Fruit fly (Drosophila melanogaster): ENCODE data around the gene Rpn7.

The Rpn7 gene

DNA sequence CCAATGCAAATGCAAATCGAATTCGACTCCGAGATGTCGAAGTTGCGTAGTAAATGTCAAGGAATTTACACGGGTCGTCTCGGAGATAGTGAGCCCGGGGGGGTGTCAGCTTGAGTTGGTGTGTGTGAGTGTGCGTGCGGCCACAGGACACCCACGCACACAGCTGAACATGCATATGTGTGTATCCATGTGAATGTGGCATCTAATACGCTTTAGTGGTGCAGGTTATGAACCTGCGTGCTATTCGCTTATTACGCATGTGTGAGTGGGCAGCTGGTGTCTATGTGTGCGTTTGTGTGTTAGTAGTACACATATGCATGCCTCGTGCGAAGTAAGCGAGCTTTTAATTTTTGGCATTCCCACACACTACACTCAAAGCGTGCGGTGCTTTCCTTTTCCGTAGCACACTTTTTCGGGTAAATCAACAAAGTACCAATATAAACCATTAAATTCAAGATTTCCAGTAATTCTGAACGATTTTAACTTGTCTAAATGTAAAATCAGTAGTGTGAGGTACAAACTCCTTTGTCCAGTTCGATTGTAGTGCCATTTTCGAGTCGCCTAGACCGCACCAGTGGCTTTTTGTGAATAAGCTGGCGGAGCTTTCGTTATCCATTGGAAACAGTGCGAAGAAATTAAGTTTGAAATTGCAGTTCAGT, 7.1 kb upstream of the Rpn7 start (continued):
- TF ChIP-seq CG34224 (GFP tag; IDR thresholded peaks at IDR 0.05; ENCODE audit: partially characterized antibody) (no peak), CHES-1-like (GFP tag; optimal IDR thresholded peaks at IDR 0.05) (peak; percentile 89), ro (GFP tag; IDR thresholded peaks at IDR 0.05) (no peak; the same call in 1 of the 2 replicates), toy (GFP tag; IDR thresholded peaks at IDR 0.05) (peak; percentile 25; the same call in 1 of the 2 replicates), MBD-R2 (GFP tag; IDR thresholded peaks at IDR 0.05) (peak; percentile 48; the same call in 1 of the 2 replicates), CG17359 (tag; optimal IDR thresholded peaks at IDR 0.05) (peak; percentile 87), CG8765 (GFP tag; IDR thresholded peaks at IDR 0.05) (no peak), stwl (tag; optimal IDR thresholded peaks at IDR 0.05) (no peak), slbo (GFP tag; IDR thresholded peaks at IDR 0.05) (peak; percentile 91), Ets97D (GFP tag; optimal IDR thresholded peaks at IDR 0.05) (peak; percentile 50), crol (GFP tag; IDR thresholded peaks at IDR 0.05) (peak; percentile 14; the same call in 1 of the 2 replicates), inv (GFP tag; IDR thresholded peaks at IDR 0.05; ENCODE audit: partially characterized antibody) (no peak), MESR4 (GFP tag; optimal IDR thresholded peaks at IDR 0.05) (peak; percentile 13), H2.0 (GFP tag; IDR thresholded peaks at IDR 0.05) (peak; percentile 81), Nf-YB (GFP tag; optimal IDR thresholded peaks at IDR 0.05) (peak; percentile 66), cwo (GFP tag; optimal IDR thresholded peaks at IDR 0.05) (peak; percentile 90), CG3838 (GFP tag; optimal IDR thresholded peaks at IDR 0.05) (no peak), jigr1 (GFP tag; IDR thresholded peaks at IDR 0.05) (peak; percentile 64; the same call in 2 of the 3 replicates), CG18011 (GFP tag; optimal IDR thresholded peaks at IDR 0.05) (peak; percentile 68), h (optimal IDR thresholded peaks at IDR 0.05) (no peak), fru (optimal IDR thresholded peaks at IDR 0.05) (no peak), CG8944 (GFP tag; optimal IDR thresholded peaks at IDR 0.05) (peak; percentile 80), CG32767 (GFP tag; IDR thresholded peaks at IDR 0.05) (peak; percentile 49), CG12659 (GFP tag; optimal IDR thresholded peaks at IDR 0.05) (peak; percentile 87), CG10462 (GFP tag; optimal IDR thresholded peaks at IDR 0.05) (peak; percentile 44), CG1233 (GFP tag; optimal IDR thresholded peaks at IDR 0.05) (peak; percentile 82), wek (GFP tag; optimal IDR thresholded peaks at IDR 0.05) (peak; percentile 52), gcm2 (GFP tag; optimal IDR thresholded peaks at IDR 0.05) (peak; percentile 67), HLH3B (GFP tag; IDR thresholded peaks at IDR 0.05) (peak; percentile 87), dmrt11E (tag; optimal IDR thresholded peaks at IDR 0.05) (no peak), shn (GFP tag; optimal IDR thresholded peaks at IDR 0.05) (peak; percentile 85), bsh (GFP tag; optimal IDR thresholded peaks at IDR 0.05) (peak in 1 of 2 experiments; percentile 75), CG6813 (GFP tag; optimal IDR thresholded peaks at IDR 0.05) (peak; percentile 80), CG17568 (GFP tag; optimal IDR thresholded peaks at IDR 0.05) (no peak), Tbp (GFP tag; optimal IDR thresholded peaks at IDR 0.05) (no peak), CG9727 (GFP tag; optimal IDR thresholded peaks at IDR 0.05) (peak; percentile 80), tup (GFP tag; optimal IDR thresholded peaks at IDR 0.05) (peak; percentile 87), ssp (GFP tag; IDR thresholded peaks at IDR 0.05) (peak; percentile 68), CG3407 (GFP tag; optimal IDR thresholded peaks at IDR 0.05) (peak; percentile 47), Meics (GFP tag; optimal IDR thresholded peaks at IDR 0.05) (peak; percentile 93), CG17612 (GFP tag; IDR thresholded peaks at IDR 0.05) (peak; percentile 31; the same call in 1 of the 2 replicates), Max (GFP tag; optimal IDR thresholded peaks at IDR 0.05) (peak; percentile 81), CG2678 (tag; optimal IDR thresholded peaks at IDR 0.05) (peak; percentile 94), en (GFP tag; optimal IDR thresholded peaks at IDR 0.05) (peak; percentile 75), pros (GFP tag; optimal IDR thresholded peaks at IDR 0.05) (no peak), CG11696 (GFP tag; IDR thresholded peaks at IDR 0.05) (0 out of 2 replicates have a peak, but pooled peaks have one; percentile 25), Usf (GFP tag; optimal IDR thresholded peaks at IDR 0.05) (peak; percentile 15), Dbx (GFP tag; IDR thresholded peaks at IDR 0.05) (peak; percentile 90), CG10959 (GFP tag; IDR thresholded peaks at IDR 0.05) (no peak), Kr (GFP tag; optimal IDR thresholded peaks at IDR 0.05) (no peak)
